Worm (Caenorhabditis elegans): ENCODE data around the gene M02D8.6.

Gene M02D8.6

ce11 chrX:8736965-8737464 is 5.3 kb upstream of the M02D8.6 start, which contains the start of gene M02D8.3 (continued):
- TF ChIP-seq lin-13 (GFP tag; optimal IDR thresholded peaks at IDR 0.05) (peak; percentile 10), hlh-11 (tag; optimal IDR thresholded peaks at IDR 0.05) (peak; percentile 70), lsy-2 (tag; optimal IDR thresholded peaks at IDR 0.05) (peak in 1 of 2 experiments; percentile 69), nhr-48 (tag; optimal IDR thresholded peaks at IDR 0.05) (no peak), mdl-1 (tag; optimal IDR thresholded peaks at IDR 0.05) (peak in 1 of 2 experiments; percentile 77), pha-4 (GFP tag; IDR thresholded peaks at IDR 0.05) (no peak), pha-4 (tag; optimal IDR thresholded peaks at IDR 0.05) (peak; percentile 48), hif-1 (tag; optimal IDR thresholded peaks at IDR 0.05) (peak in 1 of 2 experiments; percentile 41), aha-1 (tag) (peak; percentile 98), zag-1 (tag; optimal IDR thresholded peaks at IDR 0.05) (no peak), ceh-32 (tag; optimal IDR thresholded peaks at IDR 0.05; ENCODE audit: poor library complexity) (no peak), lin-1 (GFP tag; IDR thresholded peaks at IDR 0.05) (0 out of 2 replicates have a peak, but pooled peaks have one; percentile 13), mxl-3 (GFP tag; optimal IDR thresholded peaks at IDR 0.05) (peak; percentile 83), nhr-237 (tag; optimal IDR thresholded peaks at IDR 0.05) (no peak), R02D3.7 (tag; optimal IDR thresholded peaks at IDR 0.05) (no peak), daf-8 (GFP tag; IDR thresholded peaks at IDR 0.05) (no peak), nhr-6 (tag; optimal IDR thresholded peaks at IDR 0.05) (peak; percentile 10), daf-19 (GFP tag; conservative IDR thresholded peaks at IDR 0.05) (no peak), T20F7.1 (GFP tag; optimal IDR thresholded peaks at IDR 0.05) (peak; percentile 10), dpl-1 (GFP tag; optimal IDR thresholded peaks at IDR 0.05) (peak; percentile 66), F49E8.2 (tag; optimal IDR thresholded peaks at IDR 0.05; ENCODE audit: borderline replicate concordance) (no peak), nhr-28 (tag; optimal IDR thresholded peaks at IDR 0.05) (peak; percentile 89), hmg-1.1 (GFP tag; IDR thresholded peaks at IDR 0.05) (0 out of 2 replicates have a peak, but pooled peaks have one; percentile 41), snpc-1.2 (GFP tag; IDR thresholded peaks at IDR 0.05) (no peak)

DNA sequence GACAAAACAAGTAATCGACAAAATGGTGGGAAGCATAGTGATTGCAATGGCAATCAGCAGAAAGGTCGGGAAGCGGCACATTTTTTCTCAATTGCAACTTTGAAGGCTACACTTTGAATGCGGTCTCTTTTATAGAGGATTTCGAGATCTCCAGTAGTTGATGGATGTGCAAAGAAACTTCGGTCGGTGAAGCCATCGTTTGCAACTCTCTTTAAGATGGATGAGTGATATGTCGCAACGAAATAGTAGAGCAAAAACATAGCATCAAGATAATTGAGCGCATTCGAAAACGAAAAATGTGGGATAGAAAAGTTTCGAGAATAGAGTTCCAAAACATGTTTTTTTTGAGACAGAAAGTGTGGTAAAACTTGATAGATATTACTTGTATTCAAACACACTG is 4.4 kb downstream of the M02D8.6 start, which contains the start of gene EGAP4.1:
TSS of gene EGAP4.1 (minus strand) at position 101 of the 400 bp plus-strand sequence.
- TF ChIP-seq nhr-11 (tag; optimal IDR thresholded peaks at IDR 0.05), result peak; percentile 28
- TF ChIP-seq php-3 (GFP tag; IDR thresholded peaks at IDR 0.05), result no peak
- TF ChIP-seq mes-2 (tag; optimal IDR thresholded peaks at IDR 0.05; ENCODE audit: poor library complexity, severe bottlenecking), result no peak
- TF ChIP-seq Y48G9A.11 (GFP tag; IDR thresholded peaks at IDR 0.05), result no peak
- TF ChIP-seq nhr-76 (tag; optimal IDR thresholded peaks at IDR 0.05), result no peak

- no peak for TF ChIP-seq Y75B8A.6 (GFP tag; IDR thresholded peaks at IDR 0.05)
- TF ChIP-seq mep-1 (tag; optimal IDR thresholded peaks at IDR 0.05), result no peak
- TF ChIP-seq lin-39 (tag; optimal IDR thresholded peaks at IDR 0.05), result no peak
- 0 out of 2 replicates have a peak, but pooled peaks have one; percentile 22 for TF ChIP-seq ceh-20 (GFP tag; IDR thresholded peaks at IDR 0.05)
- TF ChIP-seq saeg-2 (GFP tag; IDR thresholded peaks at IDR 0.05), result no peak
- TF ChIP-seq zfp-2 (tag; optimal IDR thresholded peaks at IDR 0.05), result no peak
- no peak for TF ChIP-seq mes-2 (tag; optimal IDR thresholded peaks at IDR 0.05; ENCODE audit: poor library complexity, severe bottlenecking)
- TF ChIP-seq daf-16 (GFP tag; optimal IDR thresholded peaks at IDR 0.05), result peak in 1 of 2 experiments; percentile 93
- TF ChIP-seq daf-16 (tag; optimal IDR thresholded peaks at IDR 0.05), result no peak
- TF ChIP-seq hlh-11 (tag; optimal IDR thresholded peaks at IDR 0.05), result peak; percentile 74
- no peak for TF ChIP-seq ztf-7 (tag; optimal IDR thresholded peaks at IDR 0.05)
- peak; percentile 23 for TF ChIP-seq mxl-3 (GFP tag; optimal IDR thresholded peaks at IDR 0.05)
- TF ChIP-seq dve-1 (tag; optimal IDR thresholded peaks at IDR 0.05; ENCODE audit: insufficient read depth), result no peak
- TF ChIP-seq F37D6.2 (tag; optimal IDR thresholded peaks at IDR 0.05), result no peak
- no peak for TF ChIP-seq ZK546.5 (tag; optimal IDR thresholded peaks at IDR 0.05)
- peak; percentile 50; the same call in 1 of the 2 replicates for TF ChIP-seq ctbp-1 (GFP tag; IDR thresholded peaks at IDR 0.05)
- TF ChIP-seq lsy-2 (tag; optimal IDR thresholded peaks at IDR 0.05), result no peak
- TF ChIP-seq F49E8.2 (tag; optimal IDR thresholded peaks at IDR 0.05; ENCODE audit: borderline replicate concordance), result no peak
- TF ChIP-seq Y48G9A.11 (GFP tag; IDR thresholded peaks at IDR 0.05), result no peak
- 0 out of 2 replicates have a peak, but pooled peaks have one; percentile 15 for TF ChIP-seq hmg-1.1 (GFP tag; IDR thresholded peaks at IDR 0.05)
- no peak for TF ChIP-seq attf-4 (tag; optimal IDR thresholded peaks at IDR 0.05)
- TF ChIP-seq zip-11 (GFP tag; IDR thresholded peaks at IDR 0.05), result no peak
- TF ChIP-seq nhr-11 (tag; optimal IDR thresholded peaks at IDR 0.05), result peak; percentile 30
- no peak for TF ChIP-seq lin-1 (GFP tag; IDR thresholded peaks at IDR 0.05)
- TF ChIP-seq spr-1 (tag; optimal IDR thresholded peaks at IDR 0.05), result no peak
- TF ChIP-seq vab-7 (GFP tag; IDR thresholded peaks at IDR 0.05), result no peak
- TF ChIP-seq duxl-1 (tag; optimal IDR thresholded peaks at IDR 0.05; ENCODE audit: poor library complexity), result no peak
- no peak for TF ChIP-seq nhr-48 (tag; optimal IDR thresholded peaks at IDR 0.05)
- no peak for TF ChIP-seq daf-8 (GFP tag; IDR thresholded peaks at IDR 0.05)
Measured at ce11 chrX:8723840-8724239, 7.9 kb downstream of the M02D8.6 start.

Data from whole organism, L4 larva.